Fruit fly (Drosophila melanogaster): Measurements from ENCODE around the gene eff.

DNA sequence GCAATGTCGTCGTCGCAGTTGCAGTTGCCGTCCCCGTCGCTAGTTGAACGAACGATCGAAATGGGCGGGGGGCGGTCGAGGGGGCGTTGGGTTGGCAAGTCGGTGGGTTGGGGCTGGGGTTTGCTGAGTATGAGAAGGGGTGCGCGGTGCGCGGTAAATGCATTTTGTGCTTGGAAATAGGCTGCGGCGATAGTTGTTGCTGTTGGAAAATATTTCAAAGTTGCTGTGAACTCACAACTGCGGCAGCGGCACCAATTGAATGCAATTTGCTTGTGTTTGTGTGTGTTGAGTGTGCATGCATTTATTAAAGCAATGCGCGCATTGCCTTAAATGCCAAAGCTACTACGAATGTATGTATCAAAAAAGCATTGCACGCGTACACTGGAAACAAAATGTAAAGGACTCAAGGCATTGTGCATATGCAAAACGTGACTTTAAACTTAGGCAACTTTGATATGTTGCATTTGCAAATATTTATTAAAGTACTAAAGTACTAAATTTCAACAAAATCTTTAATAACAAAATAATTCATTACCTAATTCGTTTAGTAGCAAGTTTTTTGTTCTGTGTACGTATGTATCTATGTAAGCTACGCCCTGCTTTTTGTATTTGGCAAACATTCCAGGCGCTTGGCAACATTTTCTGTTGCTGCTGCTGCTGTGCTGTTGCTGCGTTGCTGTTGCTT lies 26.1 kb downstream of the eff start:
- no peak for TF ChIP-seq Myc (optimal IDR thresholded peaks at IDR 0.05)
- no peak for TF ChIP-seq h (optimal IDR thresholded peaks at IDR 0.05)
- no peak for TF ChIP-seq ttk (optimal IDR thresholded peaks at IDR 0.05)
- TF ChIP-seq insv (optimal IDR thresholded peaks at IDR 0.05) = no peak
